Worm (Caenorhabditis elegans): ENCODE measurements around the gene asp-16.

DNA sequence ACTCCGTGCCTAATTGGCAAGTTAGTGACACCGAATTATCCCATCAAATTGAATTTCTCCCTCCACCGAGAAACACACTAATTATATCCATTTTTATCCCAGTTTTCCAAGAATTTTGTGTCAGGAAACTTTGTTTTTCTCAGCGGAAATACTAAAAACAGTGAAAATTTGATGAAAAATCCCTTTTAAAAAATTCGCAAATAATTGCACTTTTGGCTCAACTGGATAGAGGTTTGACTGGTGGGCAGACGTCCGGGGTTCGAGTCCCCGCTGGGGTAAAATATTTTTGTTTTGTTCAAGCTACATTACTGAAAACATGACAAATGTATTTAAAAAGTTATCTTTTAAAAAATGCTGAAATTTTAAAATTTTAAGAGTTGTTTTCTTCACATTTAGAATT lies 15.7 kb upstream of the asp-16 start:
- no peak for TF ChIP-seq ztf-11 (tag; optimal IDR thresholded peaks at IDR 0.05)
- TF ChIP-seq lin-13 (tag; optimal IDR thresholded peaks at IDR 0.05) = no peak
- no peak for TF ChIP-seq M03D4.4 (tag; optimal IDR thresholded peaks at IDR 0.05)
- TF ChIP-seq snpc-4 (tag; optimal IDR thresholded peaks at IDR 0.05) = no peak
- TF ChIP-seq unc-62 (GFP tag; optimal IDR thresholded peaks at IDR 0.05) = no peak

All from whole organism, mixed stage, embryonic.